Worm (Caenorhabditis elegans): ENCODE data around the gene kel-10.

Gene kel-10

DNA sequence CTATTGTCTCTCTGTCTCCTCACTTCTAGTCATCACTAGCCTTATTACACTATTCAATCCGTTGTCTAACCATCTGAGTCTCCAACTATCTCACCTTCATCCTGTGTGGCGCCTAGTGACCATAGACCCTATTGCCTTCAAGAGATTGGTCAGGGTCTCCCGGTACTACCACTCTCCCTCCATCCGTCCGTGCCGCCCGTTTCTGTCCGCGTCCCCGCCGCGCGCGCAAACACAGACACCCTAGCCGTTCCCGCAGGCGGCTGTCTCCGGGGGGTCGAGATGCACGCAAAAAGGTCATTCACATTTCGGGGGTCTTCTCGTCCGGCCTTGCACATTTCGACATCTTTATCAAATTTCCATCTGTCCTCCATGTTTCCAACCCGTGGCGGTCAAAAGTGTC is 6.7 kb downstream of the kel-10 start:
- TF ChIP-seq ceh-48 (tag; optimal IDR thresholded peaks at IDR 0.05) = peak; percentile 15
- TF ChIP-seq dve-1 (tag; optimal IDR thresholded peaks at IDR 0.05) = no peak
- peak; percentile 73 for TF ChIP-seq ref-2 (tag; optimal IDR thresholded peaks at IDR 0.05)
- TF ChIP-seq tbx-2 (tag; optimal IDR thresholded peaks at IDR 0.05) = peak; percentile 60
- TF ChIP-seq ceh-24 (tag; optimal IDR thresholded peaks at IDR 0.05) = no peak
- TF ChIP-seq pat-9 (tag; optimal IDR thresholded peaks at IDR 0.05) = no peak
- TF ChIP-seq ceh-19 (GFP tag; optimal IDR thresholded peaks at IDR 0.05) = no peak
- TF ChIP-seq pros-1 (tag; optimal IDR thresholded peaks at IDR 0.05) = peak; percentile 26
- TF ChIP-seq ets-4 (tag; optimal IDR thresholded peaks at IDR 0.05) = peak; percentile 20
- TF ChIP-seq ceh-45 (GFP tag; IDR thresholded peaks at IDR 0.05) = no peak
- TF ChIP-seq syd-9 (tag; optimal IDR thresholded peaks at IDR 0.05) = peak; percentile 35
- peak; percentile 2 for TF ChIP-seq ceh-2 (tag; optimal IDR thresholded peaks at IDR 0.05)
- peak; percentile 46 for TF ChIP-seq eyg-1 (tag; optimal IDR thresholded peaks at IDR 0.05)
- TF ChIP-seq pha-2 (tag; optimal IDR thresholded peaks at IDR 0.05) = peak; percentile 59
- TF ChIP-seq ceh-31 (tag; optimal IDR thresholded peaks at IDR 0.05) = peak; percentile 66
- TF ChIP-seq npax-4 (tag; optimal IDR thresholded peaks at IDR 0.05) = no peak
- TF ChIP-seq hlh-6 (tag; optimal IDR thresholded peaks at IDR 0.05) = peak; percentile 72
- peak; percentile 15 for TF ChIP-seq nhr-232 (tag; optimal IDR thresholded peaks at IDR 0.05)
- peak; percentile 58 for TF ChIP-seq rnt-1 (tag; optimal IDR thresholded peaks at IDR 0.05)
- TF ChIP-seq zip-5 (tag; optimal IDR thresholded peaks at IDR 0.05) = no peak
- TF ChIP-seq ceh-34 (tag; optimal IDR thresholded peaks at IDR 0.05) = peak; percentile 57
- no peak for TF ChIP-seq ceh-18 (tag; optimal IDR thresholded peaks at IDR 0.05)
- peak; percentile 53 for TF ChIP-seq T23F11.4 (GFP tag; optimal IDR thresholded peaks at IDR 0.05)
- no peak for TF ChIP-seq pha-4 (tag; optimal IDR thresholded peaks at IDR 0.05)
- peak; percentile 77 for TF ChIP-seq nfya-1 (tag; optimal IDR thresholded peaks at IDR 0.05)
- no peak for TF ChIP-seq hlh-13 (GFP tag; optimal IDR thresholded peaks at IDR 0.05)
- TF ChIP-seq F13H6.1 (tag; optimal IDR thresholded peaks at IDR 0.05) = peak; percentile 57
- peak; percentile 11 for TF ChIP-seq sox-4 (tag; optimal IDR thresholded peaks at IDR 0.05)
- TF ChIP-seq fkh-6 (tag; optimal IDR thresholded peaks at IDR 0.05) = peak; percentile 17
- peak; percentile 41 for TF ChIP-seq ceh-22 (tag; optimal IDR thresholded peaks at IDR 0.05)
- peak; percentile 40 for TF ChIP-seq sdc-2 (tag; optimal IDR thresholded peaks at IDR 0.05)
- TF ChIP-seq tbx-7 (tag; optimal IDR thresholded peaks at IDR 0.05) = no peak
- TF ChIP-seq C08G9.2 (tag; optimal IDR thresholded peaks at IDR 0.05) = peak; percentile 54
- TF ChIP-seq mec-3 (tag; optimal IDR thresholded peaks at IDR 0.05; ENCODE audit: borderline replicate concordance) = peak; percentile 2
- peak; percentile 25 for TF ChIP-seq madf-2 (tag; optimal IDR thresholded peaks at IDR 0.05)

- no peak for TF ChIP-seq ceh-24 (tag; optimal IDR thresholded peaks at IDR 0.05)
Observed at ce11 chrIII:10093093-10093492, 8.2 kb downstream of the kel-10 start.

ce11 chrIII:10090685-10091084 is 10.6 kb downstream of the kel-10 start, which contains the start of gene gtf-2H2C:
Gene gtf-2H2C (minus strand): TSS chrIII:10090785.
- TF ChIP-seq Y22D7AL.16 (tag; optimal IDR thresholded peaks at IDR 0.05) = no peak

ce11 chrIII:10088508-10088981 is 12.7 kb downstream of the kel-10 start, which contains the start of gene hal-2:
Gene hal-2 (minus strand): TSS chrIII:10088931.
- no peak for TF ChIP-seq ceh-31 (tag; optimal IDR thresholded peaks at IDR 0.05)
- no peak for TF ChIP-seq unc-3 (GFP tag; conservative IDR thresholded peaks at IDR 0.05)
- TF ChIP-seq unc-3 (tag; optimal IDR thresholded peaks at IDR 0.05) = no peak
- TF ChIP-seq rnt-1 (tag; optimal IDR thresholded peaks at IDR 0.05) = no peak
- TF ChIP-seq ceh-18 (tag; optimal IDR thresholded peaks at IDR 0.05) = no peak
- no peak for TF ChIP-seq ahr-1 (tag; optimal IDR thresholded peaks at IDR 0.05)
- TF ChIP-seq F13H6.1 (tag; optimal IDR thresholded peaks at IDR 0.05) = no peak
- TF ChIP-seq npax-4 (tag; optimal IDR thresholded peaks at IDR 0.05) = no peak
- TF ChIP-seq hlh-13 (GFP tag; optimal IDR thresholded peaks at IDR 0.05) = no peak
- no peak for TF ChIP-seq fkh-10 (GFP tag; optimal IDR thresholded peaks at IDR 0.05)
- no peak for TF ChIP-seq tbx-2 (tag; optimal IDR thresholded peaks at IDR 0.05)
- TF ChIP-seq hlh-30 (tag; optimal IDR thresholded peaks at IDR 0.05; ENCODE audit: insufficient read depth) = no peak
- no peak for TF ChIP-seq zip-5 (tag; optimal IDR thresholded peaks at IDR 0.05)
- TF ChIP-seq ceh-6 (GFP tag; optimal IDR thresholded peaks at IDR 0.05) = no peak
- TF ChIP-seq ama-1 (optimal IDR thresholded peaks at IDR 0.05) = no peak
